Fruit fly (Drosophila melanogaster) whole organism, prepupa: ENCODE measurements around the gene CG31709.

Source experiments
- Blimp-1 ChIP-seq: fragments of 200-800 bp; sonication (Bioruptor generic); optimal IDR thresholded peaks from 3 replicates; lab custom pipeline; 2017; ENCODE audit warnings: missing biosample characterization, missing genetic modification characterization, mild to moderate bottlenecking, moderate library complexity, missing genetic modification reagents
- CG11294 ChIP-seq: fragments of 200-800 bp; sonication (Bioruptor generic); IDR thresholded peaks from 2 replicates; pipeline ENCODE4 v1.3.6; 2022; ENCODE audit warnings: missing biosample characterization, missing genetic modification characterization
- CG11762 ChIP-seq: fragments of 200-800 bp; sonication (Bioruptor generic); optimal IDR thresholded peaks from 3 replicates; lab custom pipeline; 2016; ENCODE audit warnings: missing biosample characterization, missing genetic modification characterization; ENCODE audit not compliant: insufficient read depth
- CG11902 ChIP-seq: fragments of 200-800 bp; sonication (Bioruptor generic); optimal IDR thresholded peaks from 3 replicates; lab custom pipeline; 2016; ENCODE audit warnings: missing biosample characterization, missing genetic modification characterization
- CG1621 ChIP-seq: fragments of 200-800 bp; sonication (Bioruptor generic); optimal IDR thresholded peaks from 3 replicates; lab custom pipeline; 2018; ENCODE audit warnings: missing biosample characterization, mild to moderate bottlenecking, missing genetic modification characterization
- CG16779 ChIP-seq: fragments of 200-800 bp; sonication (Bioruptor generic); optimal IDR thresholded peaks from 3 replicates; lab custom pipeline; 2017; ENCODE audit warnings: missing biosample characterization, mild to moderate bottlenecking, missing genetic modification characterization
- CG3032 ChIP-seq: fragments of 200-800 bp; optimal IDR thresholded peaks from 2 replicates; lab custom pipeline; 2019; ENCODE audit warnings: missing biosample characterization, mild to moderate bottlenecking, missing genetic modification characterization, moderate library complexity
- CG31627 ChIP-seq: fragments of 200-800 bp; sonication (Bioruptor generic); optimal IDR thresholded peaks from 3 replicates; lab custom pipeline; 2016; ENCODE audit warnings: missing biosample characterization, missing genetic modification characterization
- CG32006 ChIP-seq: fragments of 200-800 bp; sonication (Bioruptor generic); optimal IDR thresholded peaks from 3 replicates; lab custom pipeline; 2017; ENCODE audit warnings: missing biosample characterization, mild to moderate bottlenecking, missing genetic modification characterization
- CG34406 ChIP-seq: fragments of 200-800 bp; sonication (Bioruptor generic); optimal IDR thresholded peaks from 3 replicates; lab custom pipeline; 2016; ENCODE audit warnings: missing biosample characterization, missing genetic modification characterization
- CG4318 ChIP-seq: fragments of 200-800 bp; sonication (Bioruptor generic); optimal IDR thresholded peaks from 3 replicates; lab custom pipeline; 2017; ENCODE audit warnings: missing biosample characterization, mild to moderate bottlenecking, missing genetic modification characterization
- CG6163 ChIP-seq: fragments of 200-800 bp; sonication (Bioruptor generic); IDR thresholded peaks from 3 replicates; pipeline ENCODE4 v1.3.6; 2022; ENCODE audit warnings: missing biosample characterization, missing genetic modification characterization
- CG6276 ChIP-seq: fragments of 200-800 bp; sonication (Bioruptor generic); optimal IDR thresholded peaks from 2 replicates; lab custom pipeline; 2017; ENCODE audit warnings: missing biosample characterization, mild to moderate bottlenecking, missing genetic modification characterization
- CG6854 ChIP-seq: fragments of 200-800 bp; sonication (Bioruptor generic); optimal IDR thresholded peaks from 2 replicates; lab custom pipeline; 2017; ENCODE audit warnings: missing biosample characterization, mild to moderate bottlenecking, missing genetic modification characterization
- CG8119 ChIP-seq: fragments of 200-800 bp; sonication (Bioruptor generic); IDR thresholded peaks from 3 replicates; pipeline ENCODE4 v1.3.6; 2022; ENCODE audit warnings: missing biosample characterization, missing genetic modification characterization
- CG8632 ChIP-seq: fragments of 200-800 bp; sonication (Bioruptor generic); optimal IDR thresholded peaks from 3 replicates; lab custom pipeline; 2016; ENCODE audit warnings: missing biosample characterization, missing genetic modification characterization
- Eip78C ChIP-seq: fragments of 200-800 bp; sonication (Bioruptor generic); peaks from one replicate; lab custom pipeline; 2016; ENCODE audit warnings: missing biosample characterization, missing genetic modification characterization
- Eip93F ChIP-seq: fragments of 200-800 bp; sonication (Bioruptor generic); optimal IDR thresholded peaks from 2 replicates; lab custom pipeline; 2016; ENCODE audit warnings: missing biosample characterization, mild to moderate bottlenecking, missing genetic modification characterization
- Ets21C ChIP-seq: fragments of 200-800 bp; sonication (Bioruptor generic); optimal IDR thresholded peaks from 3 replicates; lab custom pipeline; 2016; ENCODE audit warnings: missing biosample characterization, missing genetic modification characterization
- Ets96B ChIP-seq: fragments of 200-800 bp; optimal IDR thresholded peaks from 2 replicates; lab custom pipeline; 2019; ENCODE audit warnings: missing biosample characterization, mild to moderate bottlenecking, missing genetic modification characterization, moderate library complexity
- Hr39 ChIP-seq: fragments of 200-800 bp; sonication (Bioruptor generic); optimal IDR thresholded peaks from 2 replicates; lab custom pipeline; 2016; ENCODE audit warnings: missing biosample characterization, missing genetic modification characterization
- Hr4 ChIP-seq: fragments of 200-800 bp; sonication (Bioruptor generic); optimal IDR thresholded peaks from 3 replicates; lab custom pipeline; 2016; ENCODE audit warnings: missing biosample characterization, missing genetic modification characterization
- Lpt ChIP-seq: fragments of 200-800 bp; sonication (Bioruptor generic); optimal IDR thresholded peaks from 3 replicates; lab custom pipeline; 2016; ENCODE audit warnings: missing biosample characterization, missing genetic modification characterization
- Met ChIP-seq: fragments of 200-800 bp; sonication (Bioruptor generic); optimal IDR thresholded peaks from 3 replicates; lab custom pipeline; 2016; ENCODE audit warnings: missing biosample characterization, missing genetic modification characterization
- OdsH ChIP-seq: fragments of 200-800 bp; sonication (Bioruptor generic); optimal IDR thresholded peaks from 3 replicates; lab custom pipeline; 2016; ENCODE audit warnings: missing biosample characterization, missing genetic modification characterization
- Smox ChIP-seq: fragments of 200-800 bp; sonication (Bioruptor generic); optimal IDR thresholded peaks from 3 replicates; lab custom pipeline; 2016; ENCODE audit warnings: missing biosample characterization, missing genetic modification characterization
- Sox15 ChIP-seq: fragments of 200-800 bp; sonication (Bioruptor generic); optimal IDR thresholded peaks from 3 replicates; lab custom pipeline; 2016; ENCODE audit warnings: missing biosample characterization, missing genetic modification characterization
- acj6 ChIP-seq: fragments of 200-800 bp; sonication (Bioruptor generic); optimal IDR thresholded peaks from 3 replicates; lab custom pipeline; 2016; ENCODE audit warnings: missing biosample characterization, missing genetic modification characterization
- cyc ChIP-seq: fragments of 200-800 bp; sonication (Bioruptor generic); optimal IDR thresholded peaks from 3 replicates; lab custom pipeline; 2016; ENCODE audit warnings: missing biosample characterization, missing genetic modification characterization
- dac ChIP-seq: fragments of 200-800 bp; sonication (Bioruptor generic); optimal IDR thresholded peaks from 2 replicates; lab custom pipeline; 2017; ENCODE audit warnings: missing biosample characterization, mild to moderate bottlenecking, missing genetic modification characterization
- dsx ChIP-seq: fragments of 200-800 bp; optimal IDR thresholded peaks from 3 replicates; lab custom pipeline; 2019; ENCODE audit warnings: missing biosample characterization, mild to moderate bottlenecking, missing genetic modification characterization, moderate library complexity; ENCODE audit not compliant: poor library complexity, severe bottlenecking
- fd59A ChIP-seq: fragments of 200-800 bp; sonication (Bioruptor generic); optimal IDR thresholded peaks from 2 replicates; lab custom pipeline; 2017; ENCODE audit warnings: missing biosample characterization, mild to moderate bottlenecking, missing genetic modification characterization, missing genetic modification reagents
- fkh ChIP-seq: fragments of 200-800 bp; sonication (Bioruptor generic); optimal IDR thresholded peaks from 3 replicates; lab custom pipeline; 2017; ENCODE audit warnings: missing biosample characterization, mild to moderate bottlenecking, missing genetic modification characterization, moderate library complexity
- lz ChIP-seq: fragments of 200-800 bp; sonication (Bioruptor generic); optimal IDR thresholded peaks from 3 replicates; lab custom pipeline; 2016; ENCODE audit warnings: missing biosample characterization, missing genetic modification characterization
- net ChIP-seq: fragments of 200-800 bp; sonication (Bioruptor generic); optimal IDR thresholded peaks from 3 replicates; lab custom pipeline; 2016; ENCODE audit warnings: missing biosample characterization, missing genetic modification characterization
- salr ChIP-seq, 2 experiments: fragments of 200-800 bp; sonication (Bioruptor generic); optimal IDR thresholded peaks; 3 replicates each; lab custom pipeline; 2016 to 2018; ENCODE audit warnings: missing biosample characterization in 2 of 2, missing genetic modification characterization in 2 of 2, mild to moderate bottlenecking in 1 of 2
- spab ChIP-seq: fragments of 200-800 bp; sonication (Bioruptor generic); optimal IDR thresholded peaks from 2 replicates; lab custom pipeline; 2017; ENCODE audit warnings: missing biosample characterization, mild to moderate bottlenecking, missing genetic modification characterization, missing genetic modification reagents
- ss ChIP-seq, 2 experiments: fragments of 200-800 bp; sonication (Bioruptor generic); optimal IDR thresholded peaks; 2 replicates in 1 of 2; 3 replicates in 1 of 2; lab custom pipeline; 2017 to 2018; ENCODE audit warnings: mild to moderate bottlenecking in 2 of 2, missing biosample characterization in 2 of 2, missing genetic modification characterization in 2 of 2, moderate library complexity in 1 of 2
- svp ChIP-seq: fragments of 200-800 bp; sonication (Bioruptor generic); peaks from one replicate; lab custom pipeline; 2016; ENCODE audit warnings: missing biosample characterization, missing genetic modification characterization
- topi ChIP-seq: fragments of 200-800 bp; sonication (Bioruptor generic); optimal IDR thresholded peaks from 3 replicates; lab custom pipeline; 2016; ENCODE audit warnings: missing biosample characterization, missing genetic modification characterization
- vri ChIP-seq: fragments of 200-800 bp; sonication (Bioruptor generic); optimal IDR thresholded peaks from 3 replicates; lab custom pipeline; 2016; ENCODE audit warnings: missing biosample characterization, mild to moderate bottlenecking, missing genetic modification characterization

The CG31709 gene

DNA sequence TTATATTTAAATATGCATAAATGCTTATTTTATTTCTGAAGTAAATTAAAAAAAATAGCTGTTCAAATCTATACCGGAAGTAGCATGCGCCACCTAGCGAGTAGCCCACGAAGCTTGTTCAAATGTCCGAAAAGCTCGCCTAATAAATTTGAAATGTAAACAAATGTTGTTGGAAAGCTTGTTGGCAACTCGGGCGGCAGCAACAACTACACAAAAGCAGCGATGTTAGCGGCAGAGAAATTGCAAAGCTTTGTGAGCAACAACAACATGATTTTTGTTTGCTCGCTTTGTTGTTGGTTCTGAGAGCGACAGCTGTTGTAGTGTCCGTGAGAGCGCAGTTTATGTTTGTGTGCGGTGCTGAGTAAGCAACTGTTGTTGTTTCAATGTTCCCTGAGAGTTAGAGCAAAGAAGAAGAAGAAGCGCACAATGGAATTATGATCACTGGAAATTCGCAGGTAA is 12.0 kb downstream of the CG31709 start (continued):
- peak; percentile 74 for TF ChIP-seq svp (GFP tag; lab: Kevin White, UChicago)
- peak; percentile 84 for TF ChIP-seq Smox (GFP tag; lab: Kevin White, UChicago)
- peak; percentile 81 for TF ChIP-seq Hr4 (GFP tag; lab: Kevin White, UChicago)
- TF ChIP-seq Met (GFP tag; lab: Kevin White, UChicago): peak; percentile 89
- TF ChIP-seq OdsH (GFP tag; lab: Kevin White, UChicago): peak; percentile 83
- TF ChIP-seq net (GFP tag; lab: Kevin White, UChicago): peak; percentile 96
- TF ChIP-seq Eip78C (GFP tag; lab: Kevin White, UChicago): peak; percentile 96
- no peak for TF ChIP-seq CG11902 (GFP tag; lab: Kevin White, UChicago)
- peak; percentile 72 for TF ChIP-seq CG34406 (GFP tag; lab: Kevin White, UChicago)
- TF ChIP-seq Sox15 (GFP tag; lab: Kevin White, UChicago): no peak
- peak; percentile 57 for TF ChIP-seq Hr39 (GFP tag; lab: Kevin White, UChicago)
- peak; percentile 76 for TF ChIP-seq lz (GFP tag; lab: Kevin White, UChicago)
- TF ChIP-seq CG11762 (GFP tag; lab: Kevin White, UChicago): peak; percentile 77
- peak; percentile 87 for TF ChIP-seq acj6
- peak; percentile 91 for TF ChIP-seq CG16779 (tag; lab: Kevin White, UChicago)
- TF ChIP-seq dac (GFP tag; lab: Kevin White, UChicago): peak; percentile 82
- peak; percentile 60 for TF ChIP-seq CG31627 (GFP tag; lab: Kevin White, UChicago)
- no peak for TF ChIP-seq CG4318 (GFP tag; lab: Kevin White, UChicago)
- peak; percentile 96 for TF ChIP-seq vri (GFP tag; lab: Kevin White, UChicago)
- peak; percentile 74 for TF ChIP-seq Blimp-1 (GFP tag; lab: Kevin White, UChicago)
- TF ChIP-seq CG6276: peak; percentile 77
- TF ChIP-seq CG8632 (GFP tag; lab: Kevin White, UChicago): peak; percentile 44
- TF ChIP-seq Lpt (GFP tag; lab: Kevin White, UChicago): peak; percentile 42
- peak; percentile 43 for TF ChIP-seq CG1621 (tag; lab: Kevin White, UChicago)
- no peak for TF ChIP-seq Ets96B (tag; lab: Kevin White, UChicago)
- peak; percentile 37 for TF ChIP-seq CG3032 (tag; lab: Kevin White, UChicago)
- peak; percentile 26 for TF ChIP-seq spab (GFP tag; lab: Kevin White, UChicago)
- peak; percentile 4 for TF ChIP-seq Eip93F (GFP tag; lab: Kevin White, UChicago)
- TF ChIP-seq CG8119 (GFP tag; lab: Robert Waterston, UW): peak; percentile 68
- peak; percentile 63 for TF ChIP-seq CG32006
- peak; percentile 38 to 63 for TF ChIP-seq salr (GFP tag; optimal IDR thresholded peaks at IDR 0.05; lab: Kevin White, UChicago)
- TF ChIP-seq, all 60 proteins: peak for 54

dm6 chr2L:9566656-9567055 is 12.8 kb downstream of the CG31709 start, which contains the start of gene jp:
TSS of gene jp (minus strand) at chr2L:9566750.
- no peak for TF ChIP-seq dac (GFP tag; lab: Kevin White, UChicago)
- no peak for TF ChIP-seq CG3032 (tag; lab: Kevin White, UChicago)
- no peak for TF ChIP-seq CG11294
- no peak for TF ChIP-seq Ets21C (GFP tag; lab: Kevin White, UChicago)
- TF ChIP-seq fkh (GFP tag; lab: Kevin White, UChicago): no peak
- no peak for TF ChIP-seq dsx (GFP tag; lab: Kevin White, UChicago)
- no peak for TF ChIP-seq topi (GFP tag; lab: Kevin White, UChicago)
- no peak for TF ChIP-seq CG6854 (GFP tag; lab: Kevin White, UChicago)
- TF ChIP-seq CG8632 (GFP tag; lab: Kevin White, UChicago): no peak
- TF ChIP-seq CG4318 (GFP tag; lab: Kevin White, UChicago): no peak
- no peak for TF ChIP-seq fd59A
- TF ChIP-seq CG32006: no peak
- TF ChIP-seq cyc: no peak
- no peak for TF ChIP-seq ss (GFP tag; optimal IDR thresholded peaks at IDR 0.05; lab: Kevin White, UChicago)
- TF ChIP-seq CG6163 (GFP tag; lab: Robert Waterston, UW): no peak
- TF ChIP-seq OdsH (GFP tag; lab: Kevin White, UChicago): no peak
